Worm (Caenorhabditis elegans): ENCODE results near the gene C03B1.14.

ce11 chrX:6326088-6326487, 34.5 kb downstream of the C03B1.14 start, which contains the start of gene col-168:
- no peak for TF ChIP-seq him-1 (tag; optimal IDR thresholded peaks at IDR 0.05)
- no peak for TF ChIP-seq dao-5 (tag; optimal IDR thresholded peaks at IDR 0.05)
- TF ChIP-seq W03F9.2 (tag; optimal IDR thresholded peaks at IDR 0.05) = no peak

Data from whole organism, L4/young adult.